Worm (Caenorhabditis elegans): ENCODE data around the gene ada-2.

ce11 chrII:7232517-7232916 lies 19.5 kb upstream of the ada-2 start, which contains the start of gene ctsa-3.1:
- TF ChIP-seq him-1 (tag; optimal IDR thresholded peaks at IDR 0.05), result no peak
- no peak for TF ChIP-seq dao-5 (tag; optimal IDR thresholded peaks at IDR 0.05)
- no peak for TF ChIP-seq W03F9.2 (tag; optimal IDR thresholded peaks at IDR 0.05)
